Worm (Caenorhabditis elegans) whole organism, L1 larva: ENCODE results near the gene nac-3.

ENCODE experiments used
- ama-1 ChIP-seq: fragments of 150-350 bp; optimal IDR thresholded peaks from 2 replicates; lab custom pipeline; 2014
- elt-2 ChIP-seq: sonication (generic microtip); optimal IDR thresholded peaks from 2 replicates; lab custom pipeline; 2016; ENCODE audit warnings: missing genetic modification characterization, mild to moderate bottlenecking, inconsistent platforms, missing compliant biosample characterization, missing genetic modification reagents
- nhr-12 ChIP-seq: sonication (generic microtip); optimal IDR thresholded peaks from 2 replicates; lab custom pipeline; 2017; ENCODE audit warnings: missing biosample characterization, missing genetic modification characterization

DNA sequence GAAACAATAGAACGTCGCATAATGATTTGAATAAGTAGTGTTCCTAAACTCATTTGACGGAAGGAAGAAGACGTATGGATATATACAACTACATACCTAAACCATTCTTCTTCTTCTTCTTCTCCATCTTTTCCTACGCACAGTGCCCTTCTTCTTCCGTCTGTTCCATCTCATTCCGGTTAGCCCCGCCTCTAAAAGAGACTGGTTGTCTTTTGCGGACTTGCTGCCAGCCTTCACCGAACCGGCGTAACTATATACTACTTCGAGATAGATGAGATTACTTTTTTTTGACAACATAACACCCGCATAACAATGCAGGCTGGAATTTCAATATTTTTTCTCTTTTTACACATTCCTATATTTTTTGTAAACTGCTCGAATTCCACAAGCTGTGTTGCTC, 7.8 kb downstream of the nac-3 start, which contains the start of the genes K08E5.5 and mua-3:
- TF ChIP-seq elt-2 (tag; lab: Kevin White, UChicago) (no peak), ama-1 (lab: Kevin White, UChicago) (no peak), nhr-12 (tag; lab: Kevin White, UChicago) (no peak)
